Worm (Caenorhabditis elegans): ENCODE data around the gene srw-7.

The srw-7 gene

DNA sequence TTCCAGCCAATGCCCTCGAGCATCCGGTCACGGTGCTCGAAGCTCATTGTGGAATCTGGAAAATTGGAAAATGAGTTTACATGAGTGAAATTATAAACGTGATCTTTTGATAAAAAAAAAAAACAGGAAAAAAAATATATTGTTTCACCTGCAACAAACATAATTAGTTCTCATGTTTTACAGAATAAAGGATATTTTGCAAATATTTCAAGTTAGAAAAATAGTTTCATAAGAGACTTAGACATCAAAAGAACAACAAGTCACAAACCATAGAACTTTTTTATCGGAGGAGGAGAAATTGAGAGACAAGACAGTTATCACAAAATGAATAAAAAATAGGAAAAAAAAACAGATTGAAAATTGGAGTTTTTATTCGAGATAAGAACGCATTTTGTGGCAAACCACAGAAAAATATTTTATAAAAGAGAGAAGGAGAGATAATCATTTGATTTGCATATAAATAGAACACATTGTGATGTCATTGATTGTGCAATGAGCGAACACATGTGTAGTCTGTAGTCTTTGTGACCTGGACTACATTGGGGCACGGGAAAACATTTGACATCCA is 21.8 kb upstream of the srw-7 start, which contains the start of gene R08F11.1 (continued):
- TF ChIP-seq ccch-3 (GFP tag; optimal IDR thresholded peaks at IDR 0.05) (no peak), unc-62 (GFP tag; optimal IDR thresholded peaks at IDR 0.05) (peak; percentile 39)

DNA sequence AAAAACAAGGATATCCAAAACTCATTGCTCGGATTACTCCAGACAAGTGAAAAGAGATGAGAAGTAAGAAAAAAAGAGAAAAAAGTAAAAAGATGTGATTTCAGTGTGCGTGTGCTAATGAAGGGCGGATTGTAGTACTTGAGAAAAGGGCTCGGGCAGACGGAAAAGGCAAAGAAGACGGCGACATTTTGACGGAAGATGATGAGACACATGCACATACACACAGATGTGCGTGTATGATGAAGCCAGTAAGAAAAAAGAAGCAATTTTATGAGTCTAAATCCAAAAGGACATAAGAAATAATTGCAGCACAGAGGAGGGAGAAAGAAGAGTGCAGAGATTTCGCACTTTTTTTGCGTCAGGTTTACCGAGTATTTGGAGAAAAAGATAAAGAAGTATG is 17.5 kb upstream of the srw-7 start:
- no peak for TF ChIP-seq aptf-2 (GFP tag; conservative IDR thresholded peaks at IDR 0.05)
- TF ChIP-seq sptf-2 (GFP tag; optimal IDR thresholded peaks at IDR 0.05): no peak
- no peak for TF ChIP-seq bed-1 (GFP tag; IDR thresholded peaks at IDR 0.05)
- no peak for TF ChIP-seq ztf-22 (GFP tag; optimal IDR thresholded peaks at IDR 0.05)
- no peak for TF ChIP-seq mcd-1 (GFP tag; IDR thresholded peaks at IDR 0.05)
- TF ChIP-seq ztf-25 (GFP tag; IDR thresholded peaks at IDR 0.05): no peak
- no peak for TF ChIP-seq repo-1 (tag; optimal IDR thresholded peaks at IDR 0.05)

DNA sequence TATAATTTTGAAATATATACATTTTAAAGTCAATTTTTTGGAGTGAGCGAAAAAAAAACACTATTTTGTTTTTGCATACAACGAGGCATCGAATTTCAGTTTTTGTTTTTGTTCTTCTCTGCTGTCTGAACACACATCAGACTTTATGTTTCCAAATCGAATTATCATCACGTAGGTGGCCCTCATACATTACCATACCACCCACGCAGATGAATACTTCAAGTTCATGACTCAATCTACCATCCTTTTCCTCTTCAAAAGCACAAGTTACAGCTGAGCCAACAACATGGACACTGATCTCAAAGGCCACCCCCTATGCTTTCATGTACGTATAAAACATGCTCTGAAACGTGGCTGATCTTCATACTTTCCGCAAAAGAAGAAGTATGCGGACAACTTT is 16.3 kb upstream of the srw-7 start, which contains the start of gene R08F11.7:
Gene R08F11.7, plus strand, starts transcription at position 301 of the 400 bp plus-strand sequence.
- TF ChIP-seq F57C9.4 (tag; optimal IDR thresholded peaks at IDR 0.05) (no peak), F52B5.7 (tag; optimal IDR thresholded peaks at IDR 0.05) (no peak), F49E8.2 (tag; optimal IDR thresholded peaks at IDR 0.05; ENCODE audit: insufficient read depth) (no peak), unc-130 (GFP tag; optimal IDR thresholded peaks at IDR 0.05) (no peak), Y56A3A.18 (GFP tag; IDR thresholded peaks at IDR 0.05) (no peak), sea-2 (GFP tag; IDR thresholded peaks at IDR 0.05) (no peak), Y95B8A.8 (GFP tag; IDR thresholded peaks at IDR 0.05) (no peak), tbp1 (GFP tag; optimal IDR thresholded peaks at IDR 0.05) (no peak), ztf-28 (GFP tag; IDR thresholded peaks at IDR 0.05) (no peak), hsf-1 (GFP tag; IDR thresholded peaks at IDR 0.05) (no peak), B0035.1 (tag; optimal IDR thresholded peaks at IDR 0.05) (no peak), somi-1 (GFP tag; optimal IDR thresholded peaks at IDR 0.05) (no peak), akir-1 (GFP tag; optimal IDR thresholded peaks at IDR 0.05) (no peak), attf-3 (GFP tag; conservative IDR thresholded peaks at IDR 0.05) (no peak), snpc-1.3 (tag; optimal IDR thresholded peaks at IDR 0.05; ENCODE audit: insufficient read depth) (no peak), Y67H2A.10 (GFP tag; conservative IDR thresholded peaks at IDR 0.05) (no peak)

DNA sequence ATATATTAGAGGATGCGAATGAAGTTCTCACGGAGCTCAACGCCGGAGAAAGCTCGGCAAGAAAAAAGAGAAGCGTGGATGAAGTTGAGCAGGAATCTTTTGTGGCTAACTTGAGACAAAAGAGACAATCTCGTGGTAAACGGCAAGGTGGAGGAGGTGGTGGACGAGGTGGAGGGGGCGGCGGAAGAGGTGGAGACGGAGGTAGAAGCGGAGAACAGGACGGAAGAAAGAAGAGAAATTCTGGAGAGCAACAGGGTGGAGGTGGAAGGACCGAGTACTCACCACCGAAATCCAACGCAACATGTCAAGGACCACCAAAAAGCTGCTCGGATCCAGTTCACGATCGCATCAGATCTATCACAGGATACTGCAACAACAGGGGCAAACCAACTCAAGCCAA is 15.6 kb upstream of the srw-7 start:
- TF ChIP-seq egrh-3 (GFP tag; IDR thresholded peaks at IDR 0.05): peak; percentile 37; the same call in 1 of the 2 replicates
- TF ChIP-seq Y53F4B.3 (GFP tag; IDR thresholded peaks at IDR 0.05): no peak
- TF ChIP-seq F33H1.4 (GFP tag; IDR thresholded peaks at IDR 0.05): no peak
- TF ChIP-seq ztf-18 (tag; optimal IDR thresholded peaks at IDR 0.05): no peak
- no peak for TF ChIP-seq Y67H2A.10 (GFP tag; conservative IDR thresholded peaks at IDR 0.05)
- no peak for TF ChIP-seq rec-8 (tag; optimal IDR thresholded peaks at IDR 0.05)
- TF ChIP-seq zfh-2 (GFP tag; conservative IDR thresholded peaks at IDR 0.05): peak; percentile 61; the same call in 1 of the 2 replicates
- no peak for TF ChIP-seq T26A5.8 (tag; optimal IDR thresholded peaks at IDR 0.05)
- no peak for TF ChIP-seq tlf-1 (GFP tag; optimal IDR thresholded peaks at IDR 0.05)
- TF ChIP-seq dox-1 (GFP tag; IDR thresholded peaks at IDR 0.05): no peak
